Worm (Caenorhabditis elegans) whole organism, early embryonic: Measurements from ENCODE around the gene nrps-1.

Experiments used
- B0310.2 ChIP-seq: sonication (generic microtip); optimal IDR thresholded peaks from 2 replicates; lab custom pipeline; 2016; ENCODE audit warnings: mild to moderate bottlenecking, missing genetic modification characterization, missing compliant biosample characterization
- aly-1 ChIP-seq: sonication (generic microtip); optimal IDR thresholded peaks from 2 replicates; lab custom pipeline; 2016; ENCODE audit warnings: missing genetic modification characterization, missing compliant biosample characterization
- ama-1 ChIP-seq: fragments of 150-350 bp; optimal IDR thresholded peaks from 2 replicates; lab custom pipeline; 2014
- ceh-13 ChIP-seq: fragments of 200-800 bp; sonication (Bioruptor generic); optimal IDR thresholded peaks from 2 replicates; lab custom pipeline; 2018; ENCODE audit warnings: mild to moderate bottlenecking, missing genetic modification characterization, missing compliant biosample characterization
- ceh-36 ChIP-seq: sonication (generic microtip); optimal IDR thresholded peaks from 2 replicates; lab custom pipeline; 2016; ENCODE audit warnings: missing genetic modification characterization, inconsistent platforms, missing compliant biosample characterization
- ets-7 ChIP-seq: sonication (generic microtip); optimal IDR thresholded peaks from 2 replicates; lab custom pipeline; 2016; ENCODE audit warnings: missing genotype, missing genetic modification characterization, missing compliant biosample characterization
- flt-1 ChIP-seq: fragments of 200-800 bp; sonication (Bioruptor generic); IDR thresholded peaks from 2 replicates; pipeline ENCODE4 v1.3.6; 2022; ENCODE audit warnings: missing genetic modification characterization, missing compliant biosample characterization
- hmg-4 ChIP-seq: fragments of 200-800 bp; sonication (Bioruptor generic); optimal IDR thresholded peaks from 2 replicates; lab custom pipeline; 2018; ENCODE audit warnings: mild to moderate bottlenecking, missing genetic modification characterization, missing compliant biosample characterization
- hnd-1 ChIP-seq: sonication (generic microtip); optimal IDR thresholded peaks from 2 replicates; lab custom pipeline; 2016; ENCODE audit warnings: missing genetic modification characterization, missing compliant biosample characterization
- scrt-1 ChIP-seq: fragments of 200-800 bp; sonication (Bioruptor generic); IDR thresholded peaks from 2 replicates; pipeline ENCODE4 v1.3.6; 2022; ENCODE audit warnings: missing genetic modification characterization, missing compliant biosample characterization
- tra-4 ChIP-seq: sonication (generic microtip); optimal IDR thresholded peaks from 2 replicates; lab custom pipeline; 2017; ENCODE audit warnings: missing genetic modification characterization, missing compliant biosample characterization

ce11 chrIII:11589311-11589710, 54.8 kb downstream of the nrps-1 start:
- TF ChIP-seq ama-1 (lab: Kevin White, UChicago) (no peak), ceh-36 (tag; lab: Kevin White, UChicago) (no peak), B0310.2 (tag; lab: Kevin White, UChicago) (no peak), flt-1 (GFP tag; lab: Robert Waterston, UW) (no peak), scrt-1 (GFP tag; lab: Robert Waterston, UW) (no peak), ets-7 (tag; lab: Kevin White, UChicago) (no peak), ceh-13 (GFP tag; lab: Kevin White, UChicago) (no peak), hmg-4 (GFP tag; lab: Kevin White, UChicago) (no peak), tra-4 (no peak), aly-1 (tag; lab: Kevin White, UChicago) (no peak), hnd-1 (tag; lab: Kevin White, UChicago) (no peak)
